Fruit fly (Drosophila melanogaster) whole organism, pupa: ENCODE results near the gene CG13282.

Experiments
- CG10348 ChIP-seq: fragments of 200-800 bp; sonication (Bioruptor generic); IDR thresholded peaks from 2 replicates; pipeline ENCODE4 v1.3.6; 2022; ENCODE audit warnings: missing biosample characterization, missing genetic modification characterization
- CG12605 ChIP-seq: fragments of 200-800 bp; sonication (Bioruptor generic); IDR thresholded peaks from 2 replicates; pipeline ENCODE4 v1.3.6; 2022; ENCODE audit warnings: missing biosample characterization, missing genetic modification characterization
- CG13204 ChIP-seq: fragments of 200-800 bp; sonication (Bioruptor generic); optimal IDR thresholded peaks from 2 replicates; lab custom pipeline; 2018; ENCODE audit warnings: missing biosample characterization, mild to moderate bottlenecking, missing genetic modification characterization, moderate library complexity
- CG14655 ChIP-seq: fragments of 200-800 bp; sonication (Bioruptor generic); optimal IDR thresholded peaks from 3 replicates; lab custom pipeline; 2017; ENCODE audit warnings: mild to moderate bottlenecking, missing biosample characterization, missing genetic modification reagents, missing genetic modification characterization
- CG15710 ChIP-seq: fragments of 200-800 bp; sonication (Bioruptor generic); optimal IDR thresholded peaks from 2 replicates; lab custom pipeline; 2018; ENCODE audit warnings: missing biosample characterization, mild to moderate bottlenecking, missing genetic modification characterization, moderate library complexity
- CG17806 ChIP-seq: fragments of 200-800 bp; sonication (Bioruptor generic); optimal IDR thresholded peaks from 2 replicates; lab custom pipeline; 2018; ENCODE audit warnings: missing biosample characterization, mild to moderate bottlenecking, missing genetic modification characterization, moderate library complexity
- CG32121 ChIP-seq: fragments of 200-800 bp; sonication (Bioruptor generic); IDR thresholded peaks from 2 replicates; pipeline ENCODE4 v1.3.6; 2022; ENCODE audit warnings: missing biosample characterization, missing genetic modification characterization
- CG34367 ChIP-seq: fragments of 200-800 bp; sonication (Bioruptor generic); optimal IDR thresholded peaks from 2 replicates; lab custom pipeline; 2018; ENCODE audit warnings: missing biosample characterization, mild to moderate bottlenecking, missing genetic modification characterization
- CG4496 ChIP-seq: fragments of 200-800 bp; sonication (Bioruptor generic); IDR thresholded peaks from 3 replicates; pipeline ENCODE4 v1.3.6; 2022; ENCODE audit warnings: missing biosample characterization, missing genetic modification characterization
- CG8159 ChIP-seq: fragments of 200-800 bp; sonication (Bioruptor generic); optimal IDR thresholded peaks from 3 replicates; lab custom pipeline; 2018; ENCODE audit warnings: missing biosample characterization, mild to moderate bottlenecking, missing genetic modification characterization, moderate library complexity
- CG8301 ChIP-seq: fragments of 200-800 bp; sonication (Bioruptor generic); optimal IDR thresholded peaks from 2 replicates; lab custom pipeline; 2018; ENCODE audit warnings: missing biosample characterization, mild to moderate bottlenecking, missing genetic modification characterization
- CG9948 ChIP-seq: fragments of 200-800 bp; sonication (Bioruptor generic); optimal IDR thresholded peaks from 2 replicates; lab custom pipeline; 2018; ENCODE audit warnings: missing biosample characterization, mild to moderate bottlenecking, missing genetic modification characterization, moderate library complexity
- D1 ChIP-seq: fragments of 200-800 bp; sonication (Bioruptor generic); optimal IDR thresholded peaks from 2 replicates; lab custom pipeline; 2018; ENCODE audit warnings: missing biosample characterization, mild to moderate bottlenecking, missing genetic modification characterization, moderate library complexity
- EcR ChIP-seq: fragments of 200-800 bp; sonication (Bioruptor generic); optimal IDR thresholded peaks from 3 replicates; lab custom pipeline; 2019; ENCODE audit warnings: missing biosample characterization, missing genetic modification characterization, mild to moderate bottlenecking, moderate library complexity, missing genetic modification reagents
- Ets98B ChIP-seq: fragments of 200-800 bp; sonication (Bioruptor generic); IDR thresholded peaks from 2 replicates; pipeline ENCODE4 v1.3.6; 2022; ENCODE audit warnings: missing biosample characterization, missing genetic modification characterization
- Pif1A ChIP-seq: fragments of 200-800 bp; sonication (Bioruptor generic); optimal IDR thresholded peaks from 3 replicates; lab custom pipeline; 2016; ENCODE audit warnings: missing biosample characterization, missing genetic modification characterization
- Pif1B ChIP-seq: fragments of 200-800 bp; sonication (Bioruptor generic); optimal IDR thresholded peaks from 3 replicates; lab custom pipeline; 2016; ENCODE audit warnings: missing biosample characterization, missing genetic modification characterization
- Snoo ChIP-seq: fragments of 200-800 bp; sonication (Bioruptor generic); optimal IDR thresholded peaks from 3 replicates; lab custom pipeline; 2017; ENCODE audit warnings: missing biosample characterization, mild to moderate bottlenecking, missing genetic modification characterization, inconsistent platforms
- fd96Ca ChIP-seq: fragments of 200-800 bp; sonication (Bioruptor generic); IDR thresholded peaks from 3 replicates; pipeline ENCODE4 v1.3.6; 2022; ENCODE audit warnings: missing biosample characterization, missing genetic modification characterization
- gl ChIP-seq: fragments of 200-800 bp; sonication (Bioruptor generic); optimal IDR thresholded peaks from 2 replicates; lab custom pipeline; 2018; ENCODE audit warnings: missing biosample characterization, mild to moderate bottlenecking, missing genetic modification characterization
- rn ChIP-seq: fragments of 200-800 bp; sonication (Bioruptor generic); IDR thresholded peaks from 2 replicates; pipeline ENCODE4 v1.3.6; 2022; ENCODE audit warnings: missing biosample characterization, missing genetic modification characterization

The CG13282 gene

DNA sequence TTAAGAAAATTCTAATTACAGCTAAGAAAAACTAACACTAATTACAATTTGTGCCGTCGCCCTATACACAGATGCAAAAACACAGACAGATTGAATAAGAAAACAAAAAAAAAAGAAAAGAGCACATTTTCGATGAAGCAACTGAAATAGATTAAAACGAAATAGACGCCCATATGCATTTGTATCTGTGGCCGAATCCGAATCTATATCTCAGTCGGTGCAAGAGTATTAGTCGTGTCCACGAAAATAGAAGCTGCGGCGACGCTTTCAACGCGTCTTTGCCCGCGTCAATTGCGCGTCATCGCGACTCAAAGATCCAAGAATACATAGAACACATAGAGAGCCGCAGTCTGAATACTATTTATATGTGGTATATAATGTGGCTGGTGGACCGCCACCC lies 40.6 kb upstream of the CG13282 start:
- TF ChIP-seq CG15710 (tag; lab: Kevin White, UChicago) (no peak), fd96Ca (GFP tag; lab: Robert Waterston, UW) (no peak), Pif1B (GFP tag; lab: Kevin White, UChicago) (no peak), Snoo (tag; lab: Kevin White, UChicago) (no peak), CG32121 (GFP tag; lab: Robert Waterston, UW) (peak; percentile 39; the same call in 1 of the 2 replicates), CG8159 (tag; lab: Kevin White, UChicago) (no peak), Ets98B (peak; percentile 24; the same call in 1 of the 2 replicates), CG14655 (GFP tag; lab: Kevin White, UChicago) (peak; percentile 44), CG8301 (tag; lab: Kevin White, UChicago) (peak; percentile 8), CG12605 (GFP tag; lab: Robert Waterston, UW) (no peak; the same call in 1 of the 2 replicates), CG13204 (GFP tag; lab: Kevin White, UChicago) (no peak), CG10348 (GFP tag; lab: Robert Waterston, UW) (no peak), CG34367 (no peak), gl (tag; lab: Kevin White, UChicago) (no peak), rn (no peak), EcR (GFP tag; lab: Kevin White, UChicago) (no peak), D1 (tag; lab: Kevin White, UChicago) (no peak), CG17806 (no peak), Pif1A (no peak), CG9948 (tag; lab: Kevin White, UChicago) (no peak), CG4496 (GFP tag; lab: Robert Waterston, UW) (0 out of 3 replicates have a peak, but pooled peaks have one; percentile 52)

- no peak for TF ChIP-seq CG17806
- TF ChIP-seq Snoo (tag; lab: Kevin White, UChicago): no peak
- TF ChIP-seq Pif1A: peak; percentile 14
- TF ChIP-seq CG12605 (GFP tag; lab: Robert Waterston, UW): no peak
- TF ChIP-seq rn: no peak
- peak; percentile 46 for TF ChIP-seq CG8301 (tag; lab: Kevin White, UChicago)
- TF ChIP-seq Ets98B: no peak
- 0 out of 2 replicates have a peak, but pooled peaks have one; percentile 13 for TF ChIP-seq CG10348 (GFP tag; lab: Robert Waterston, UW)
- peak; percentile 68 for TF ChIP-seq CG14655 (GFP tag; lab: Kevin White, UChicago)
- 0 out of 2 replicates have a peak, but pooled peaks have one; percentile 39 for TF ChIP-seq CG32121 (GFP tag; lab: Robert Waterston, UW)
These were observed 34.6 kb upstream of the CG13282 start for dm6 chr2L:16868897-16869324.

DNA sequence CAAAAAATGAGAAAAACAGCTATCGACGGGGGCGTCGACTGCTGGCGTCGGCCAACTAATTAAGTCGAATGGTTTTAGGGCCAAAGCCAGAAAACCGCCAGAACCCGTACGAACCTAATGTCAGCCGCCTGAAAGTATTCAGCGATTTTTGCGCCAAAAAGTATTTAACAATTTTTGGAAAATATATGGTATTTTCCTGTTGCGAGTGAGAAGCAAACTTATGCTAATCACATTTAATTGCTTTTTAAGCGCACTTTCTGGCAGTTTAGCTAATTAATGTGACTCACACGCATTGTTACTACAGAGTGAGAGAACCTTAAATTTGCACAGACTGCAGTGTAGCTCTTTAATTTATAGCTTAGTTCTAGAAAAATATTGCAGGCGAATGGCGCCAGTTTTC lies 28.2 kb upstream of the CG13282 start:
- TF ChIP-seq Ets98B (no peak), D1 (tag; lab: Kevin White, UChicago) (no peak), CG14655 (GFP tag; lab: Kevin White, UChicago) (no peak), EcR (GFP tag; lab: Kevin White, UChicago) (no peak), CG15710 (tag; lab: Kevin White, UChicago) (no peak), Snoo (tag; lab: Kevin White, UChicago) (no peak), gl (tag; lab: Kevin White, UChicago) (no peak), Pif1B (GFP tag; lab: Kevin White, UChicago) (no peak), CG12605 (GFP tag; lab: Robert Waterston, UW) (no peak), CG10348 (GFP tag; lab: Robert Waterston, UW) (no peak), CG4496 (GFP tag; lab: Robert Waterston, UW) (no peak), CG34367 (no peak), CG9948 (tag; lab: Kevin White, UChicago) (no peak), CG13204 (GFP tag; lab: Kevin White, UChicago) (no peak), CG32121 (GFP tag; lab: Robert Waterston, UW) (no peak), CG8301 (tag; lab: Kevin White, UChicago) (no peak)

dm6 chr2L:16861126-16861525 lies 26.8 kb upstream of the CG13282 start, which contains the start of gene CG6012:
TSS of gene CG6012 (minus strand) at chr2L:16861489.
- TF ChIP-seq Ets98B: no peak
- TF ChIP-seq CG34367: no peak
- TF ChIP-seq CG4496 (GFP tag; lab: Robert Waterston, UW): no peak
- no peak for TF ChIP-seq CG17806
- no peak for TF ChIP-seq gl (tag; lab: Kevin White, UChicago)
- TF ChIP-seq rn: no peak
- TF ChIP-seq fd96Ca (GFP tag; lab: Robert Waterston, UW): no peak
- TF ChIP-seq CG32121 (GFP tag; lab: Robert Waterston, UW): no peak
- TF ChIP-seq CG8159 (tag; lab: Kevin White, UChicago): no peak
- TF ChIP-seq CG12605 (GFP tag; lab: Robert Waterston, UW): no peak
- no peak for TF ChIP-seq CG9948 (tag; lab: Kevin White, UChicago)
- no peak for TF ChIP-seq CG8301 (tag; lab: Kevin White, UChicago)
- TF ChIP-seq EcR (GFP tag; lab: Kevin White, UChicago): no peak

DNA sequence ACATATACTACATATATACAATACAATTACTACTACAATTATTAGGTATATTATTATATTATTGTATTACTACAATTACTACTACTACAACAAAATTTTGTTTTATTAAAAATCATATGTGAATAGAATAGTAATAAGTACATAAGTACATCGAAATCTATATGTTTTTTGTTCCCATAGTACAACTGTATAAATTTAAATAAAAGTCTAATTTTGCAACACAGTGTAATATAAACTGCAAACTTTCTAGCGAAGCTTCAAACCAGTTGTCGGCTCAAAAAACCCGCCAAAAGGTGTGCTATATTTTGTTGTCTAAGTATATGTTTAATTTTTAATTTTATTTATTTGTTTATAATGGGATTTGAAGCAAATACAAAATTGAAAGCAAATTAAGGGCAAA lies 25.3 kb upstream of the CG13282 start:
- TF ChIP-seq CG13204 (GFP tag; lab: Kevin White, UChicago) (no peak), Pif1A (no peak), D1 (tag; lab: Kevin White, UChicago) (peak; percentile 42)

- TF ChIP-seq CG34367 (no peak), CG8301 (tag; lab: Kevin White, UChicago) (no peak), gl (tag; lab: Kevin White, UChicago) (no peak), rn (no peak), Snoo (tag; lab: Kevin White, UChicago) (no peak), Pif1B (GFP tag; lab: Kevin White, UChicago) (no peak), CG4496 (GFP tag; lab: Robert Waterston, UW) (no peak)
- TF ChIP-seq, all 21 proteins: peak for 0
These were observed 24.8 kb upstream of the CG13282 start for dm6 chr2L:16859103-16859502.
